Fruit fly (Drosophila melanogaster) whole organism, embryonic: ENCODE results near the gene her.

Experiments
- Aef1 ChIP-seq: fragments of 200-800 bp; sonication (Bioruptor generic); IDR thresholded peaks from 3 replicates; pipeline ENCODE4 v1.3.6; 2022; ENCODE audit warnings: missing biosample characterization, missing genetic modification characterization
- CG11504 ChIP-seq: fragments of 200-800 bp; sonication (Bioruptor generic); optimal IDR thresholded peaks from 3 replicates; lab custom pipeline; 2019; ENCODE audit warnings: missing biosample characterization, mild to moderate bottlenecking, missing genetic modification characterization, moderate library complexity
- CG14014 ChIP-seq: fragments of 200-800 bp; sonication (Bioruptor generic); IDR thresholded peaks from 2 replicates; pipeline ENCODE4 v1.3.6; 2022; ENCODE audit warnings: missing biosample characterization, missing genetic modification characterization
- CG14441 ChIP-seq: fragments of 200-800 bp; sonication (Bioruptor generic); IDR thresholded peaks from 2 replicates; pipeline ENCODE4 v1.3.6; 2022; ENCODE audit warnings: missing biosample characterization, missing genetic modification characterization
- CG15073 ChIP-seq: fragments of 200-800 bp; sonication (Bioruptor generic); optimal IDR thresholded peaks from 2 replicates; lab custom pipeline; 2016; ENCODE audit warnings: missing biosample characterization, missing genetic modification characterization
- CG15269 ChIP-seq: fragments of 200-800 bp; sonication (Bioruptor generic); optimal IDR thresholded peaks from 2 replicates; lab custom pipeline; 2018; ENCODE audit warnings: missing biosample characterization, mild to moderate bottlenecking, missing genetic modification characterization, moderate library complexity
- CG1647 ChIP-seq: fragments of 200-800 bp; sonication (Bioruptor generic); optimal IDR thresholded peaks from 3 replicates; lab custom pipeline; 2016; ENCODE audit warnings: missing biosample characterization, missing genetic modification characterization
- CG17186 ChIP-seq: fragments of 200-800 bp; sonication (Bioruptor generic); optimal IDR thresholded peaks from 3 replicates; lab custom pipeline; 2017; ENCODE audit warnings: missing biosample characterization, missing genetic modification reagents, missing genetic modification characterization
- CG17912 ChIP-seq: fragments of 200-800 bp; sonication (Bioruptor generic); optimal IDR thresholded peaks from 2 replicates; lab custom pipeline; 2018; ENCODE audit warnings: missing biosample characterization, mild to moderate bottlenecking, missing genetic modification characterization
- CG2199 ChIP-seq: fragments of 200-800 bp; sonication (Bioruptor generic); IDR thresholded peaks from 3 replicates; pipeline ENCODE4 v1.3.6; 2022; ENCODE audit warnings: missing biosample characterization, missing genetic modification characterization
- CG30403 ChIP-seq: fragments of 200-800 bp; sonication (Bioruptor generic); optimal IDR thresholded peaks from 3 replicates; lab custom pipeline; 2016; ENCODE audit warnings: missing biosample characterization, missing genetic modification characterization
- CG3407 ChIP-seq: fragments of 200-800 bp; sonication (Bioruptor generic); optimal IDR thresholded peaks from 2 replicates; lab custom pipeline; 2018; ENCODE audit warnings: missing biosample characterization, mild to moderate bottlenecking, missing genetic modification characterization
- CG6654 ChIP-seq: fragments of 200-800 bp; sonication (Bioruptor generic); optimal IDR thresholded peaks from 2 replicates; lab custom pipeline; 2017; ENCODE audit warnings: missing biosample characterization, mild to moderate bottlenecking, missing genetic modification characterization
- CG8478 ChIP-seq: fragments of >200 bp; optimal IDR thresholded peaks from 2 replicates; lab custom pipeline; 2018
- CG8765 ChIP-seq: fragments of 200-800 bp; sonication (Bioruptor generic); IDR thresholded peaks from 2 replicates; pipeline ENCODE4 v1.3.6; 2022; ENCODE audit warnings: missing biosample characterization, missing genetic modification characterization
- D19B ChIP-seq: fragments of 200-800 bp; sonication (Bioruptor generic); optimal IDR thresholded peaks from 2 replicates; lab custom pipeline; 2017; ENCODE audit warnings: missing biosample characterization, mild to moderate bottlenecking, missing genetic modification characterization
- HLH4C ChIP-seq: fragments of 200-800 bp; sonication (Bioruptor generic); IDR thresholded peaks from 3 replicates; pipeline ENCODE4 v1.3.6; 2022; ENCODE audit warnings: missing biosample characterization, missing genetic modification characterization; ENCODE audit not compliant: partially characterized antibody
- HmgZ ChIP-seq: fragments of 200-800 bp; sonication (Bioruptor generic); optimal IDR thresholded peaks from 2 replicates; lab custom pipeline; 2018; ENCODE audit warnings: missing biosample characterization, mild to moderate bottlenecking, missing genetic modification characterization
- Hsf ChIP-seq: fragments of 200-800 bp; sonication (Bioruptor generic); optimal IDR thresholded peaks from 3 replicates; lab custom pipeline; 2016; ENCODE audit warnings: missing biosample characterization, missing genetic modification characterization
- Max ChIP-seq: fragments of 200-800 bp; sonication (Bioruptor generic); optimal IDR thresholded peaks from 2 replicates; lab custom pipeline; 2016; ENCODE audit warnings: missing biosample characterization, mild to moderate bottlenecking, missing genetic modification characterization
- Neu2 ChIP-seq: fragments of 200-800 bp; sonication (Bioruptor generic); optimal IDR thresholded peaks from 3 replicates; lab custom pipeline; 2016; ENCODE audit warnings: missing biosample characterization, missing genetic modification characterization, borderline replicate concordance
- Ravus ChIP-seq: fragments of 200-800 bp; sonication (Bioruptor generic); IDR thresholded peaks from 2 replicates; pipeline ENCODE4 v1.3.6; 2022; ENCODE audit warnings: missing biosample characterization, missing genetic modification characterization
- Vsx1 ChIP-seq: fragments of 200-800 bp; sonication (Bioruptor generic); optimal IDR thresholded peaks from 2 replicates; lab custom pipeline; 2017; ENCODE audit warnings: missing biosample characterization, mild to moderate bottlenecking, missing genetic modification characterization, missing genetic modification reagents
- az2 ChIP-seq: fragments of 200-800 bp; sonication (Bioruptor generic); optimal IDR thresholded peaks from 3 replicates; lab custom pipeline; 2016; ENCODE audit warnings: missing biosample characterization, missing genetic modification characterization
- btn ChIP-seq: fragments of 200-800 bp; sonication (Bioruptor generic); optimal IDR thresholded peaks from 2 replicates; lab custom pipeline; 2016; ENCODE audit warnings: missing biosample characterization, missing genetic modification characterization
- crc ChIP-seq: fragments of 200-800 bp; sonication (Bioruptor generic); optimal IDR thresholded peaks from 2 replicates; lab custom pipeline; 2016; ENCODE audit warnings: missing biosample characterization, missing genetic modification characterization
- crol ChIP-seq: fragments of 200-800 bp; sonication (Bioruptor generic); IDR thresholded peaks from 2 replicates; pipeline ENCODE4 v1.3.6; 2022; ENCODE audit warnings: missing biosample characterization, missing genetic modification characterization
- da ChIP-seq: fragments of 200-800 bp; sonication (Bioruptor generic); optimal IDR thresholded peaks from 2 replicates; lab custom pipeline; 2016; ENCODE audit warnings: missing biosample characterization, missing genetic modification characterization
- disco-r ChIP-seq: fragments of 200-800 bp; sonication (Bioruptor generic); optimal IDR thresholded peaks from 2 replicates; lab custom pipeline; 2016; ENCODE audit warnings: missing biosample characterization, missing genetic modification characterization
- dm ChIP-seq: fragments of 200-800 bp; sonication (Bioruptor generic); optimal IDR thresholded peaks from 3 replicates; lab custom pipeline; 2016; ENCODE audit warnings: missing biosample characterization, missing genetic modification characterization
- dmrt11E ChIP-seq: fragments of 200-800 bp; sonication (Bioruptor generic); optimal IDR thresholded peaks from 3 replicates; lab custom pipeline; 2018; ENCODE audit warnings: missing biosample characterization, mild to moderate bottlenecking, missing genetic modification characterization, moderate library complexity
- eyg ChIP-seq: fragments of 200-800 bp; sonication (Bioruptor generic); optimal IDR thresholded peaks from 3 replicates; lab custom pipeline; 2016; ENCODE audit warnings: missing biosample characterization, missing genetic modification characterization
- ftz-f1 ChIP-seq: fragments of 200-800 bp; sonication (Bioruptor generic); optimal IDR thresholded peaks from 2 replicates; lab custom pipeline; 2016; ENCODE audit warnings: missing biosample characterization, missing genetic modification characterization
- gcm2 ChIP-seq: fragments of 200-800 bp; sonication (Bioruptor generic); optimal IDR thresholded peaks from 2 replicates; lab custom pipeline; 2016; ENCODE audit warnings: missing biosample characterization, missing genetic modification characterization
- gro ChIP-seq: fragments of 200-800 bp; sonication (Bioruptor generic); optimal IDR thresholded peaks from 2 replicates; lab custom pipeline; 2016; ENCODE audit warnings: missing biosample characterization, missing genetic modification characterization
- gsb-n ChIP-seq: fragments of 200-800 bp; sonication (Bioruptor generic); optimal IDR thresholded peaks from 3 replicates; lab custom pipeline; 2018; ENCODE audit warnings: missing biosample characterization, mild to moderate bottlenecking, missing genetic modification characterization
- h ChIP-seq: fragments of >200 bp; optimal IDR thresholded peaks from 2 replicates; lab custom pipeline; 2017
- ind ChIP-seq: fragments of 200-800 bp; sonication (Bioruptor generic); optimal IDR thresholded peaks from 3 replicates; lab custom pipeline; 2016; ENCODE audit warnings: missing biosample characterization, missing genetic modification characterization
- jing ChIP-seq: fragments of 200-800 bp; sonication (Bioruptor generic); optimal IDR thresholded peaks from 2 replicates; lab custom pipeline; 2018; ENCODE audit warnings: missing biosample characterization, mild to moderate bottlenecking, missing genetic modification characterization
- lab ChIP-seq: fragments of 200-800 bp; sonication (Bioruptor generic); optimal IDR thresholded peaks from 3 replicates; lab custom pipeline; 2017; ENCODE audit warnings: missing biosample characterization, missing genetic modification characterization, mild to moderate bottlenecking, moderate library complexity, missing genetic modification reagents
- lbe ChIP-seq: fragments of 200-800 bp; sonication (Bioruptor generic); optimal IDR thresholded peaks from 2 replicates; lab custom pipeline; 2016; ENCODE audit warnings: missing biosample characterization, mild to moderate bottlenecking, missing genetic modification characterization
- mld ChIP-seq: fragments of 200-800 bp; sonication (Bioruptor generic); IDR thresholded peaks from 3 replicates; pipeline ENCODE4 v1.3.6; 2022; ENCODE audit warnings: missing biosample characterization, missing genetic modification characterization; ENCODE audit not compliant: partially characterized antibody
- otp ChIP-seq: fragments of 200-800 bp; sonication (Bioruptor generic); IDR thresholded peaks from 3 replicates; pipeline ENCODE4, ENCODE4 v1.3.6; 2022; ENCODE audit warnings: missing biosample characterization, missing genetic modification characterization
- pfk ChIP-seq: fragments of 200-800 bp; sonication (Bioruptor generic); optimal IDR thresholded peaks from 2 replicates; lab custom pipeline; 2018; ENCODE audit warnings: missing biosample characterization, mild to moderate bottlenecking, missing genetic modification characterization, moderate library complexity
- pho ChIP-seq: fragments of 200-800 bp; sonication (Bioruptor generic); optimal IDR thresholded peaks from 2 replicates; lab custom pipeline; 2016; ENCODE audit warnings: missing biosample characterization, missing genetic modification characterization
- rib ChIP-seq: fragments of 200-800 bp; sonication (Bioruptor generic); IDR thresholded peaks from 2 replicates; pipeline ENCODE4 v1.3.6; 2022; ENCODE audit warnings: missing biosample characterization, missing genetic modification characterization
- sisA ChIP-seq: fragments of 200-800 bp; sonication (Bioruptor generic); IDR thresholded peaks from 2 replicates; pipeline ENCODE4 v1.3.6; 2022; ENCODE audit warnings: missing biosample characterization, missing genetic modification characterization
- so ChIP-seq: fragments of 200-800 bp; sonication (Bioruptor generic); IDR thresholded peaks from 3 replicates; pipeline ENCODE4 v1.3.6; 2022; ENCODE audit warnings: missing biosample characterization, missing genetic modification characterization
- toy ChIP-seq: fragments of 200-800 bp; sonication (Bioruptor generic); IDR thresholded peaks from 2 replicates; pipeline ENCODE4 v1.3.6; 2022; ENCODE audit warnings: missing biosample characterization, missing genetic modification characterization
- usp ChIP-seq: fragments of >200 bp; optimal IDR thresholded peaks from 2 replicates; lab custom pipeline; 2017; ENCODE audit warnings: missing biosample characterization, missing genetic modification characterization

The her gene

dm6 chr2L:16683958-16684877 lies 7.2 kb downstream of the her start, which contains the start of gene CG31807 (continued):
- TF ChIP-seq gcm2 (peak; percentile 49), Neu2 (GFP tag; lab: Kevin White, UChicago) (no peak), CG15073 (GFP tag; lab: Kevin White, UChicago) (no peak), otp (GFP tag; lab: Robert Waterston, UW) (no peak), dmrt11E (tag; lab: Kevin White, UChicago) (peak; percentile 37), Ravus (no peak), crol (GFP tag; lab: Robert Waterston, UW) (no peak), CG15269 (tag; lab: Kevin White, UChicago) (peak; percentile 77), rib (GFP tag; lab: Robert Waterston, UW) (no peak), ind (GFP tag; lab: Kevin White, UChicago) (peak; percentile 65), mld (GFP tag; lab: Robert Waterston, UW) (no peak), Hsf (GFP tag; lab: Kevin White, UChicago) (peak; percentile 84), CG30403 (GFP tag; lab: Kevin White, UChicago) (peak; percentile 51), CG2199 (GFP tag; lab: Robert Waterston, UW) (0 out of 3 replicates have a peak, but pooled peaks have one; percentile 31), CG14441 (GFP tag; lab: Robert Waterston, UW) (peak; percentile 21), CG8765 (no peak), CG17912 (GFP tag; lab: Kevin White, UChicago) (peak; percentile 2), Max (GFP tag; lab: Kevin White, UChicago) (peak; percentile 14), CG8478 (no peak), CG1647 (GFP tag; lab: Kevin White, UChicago) (peak; percentile 30), CG11504 (tag; lab: Kevin White, UChicago) (peak; percentile 87), Aef1 (GFP tag; lab: Robert Waterston, UW) (peak; percentile 16; the same call in 2 of the 3 replicates), CG17186 (no peak), CG6654 (GFP tag; lab: Kevin White, UChicago) (peak; percentile 58), da (no peak), usp (GFP tag; lab: Kevin White, UChicago) (no peak), dm (GFP tag; lab: Kevin White, UChicago) (peak; percentile 56), h (lab: Kevin White, UChicago) (no peak), CG14014 (no peak; the same call in 1 of the 2 replicates), sisA (peak; percentile 41), HmgZ (tag; lab: Kevin White, UChicago) (peak; percentile 68), crc (GFP tag; lab: Kevin White, UChicago) (peak; percentile 42), eyg (GFP tag; lab: Kevin White, UChicago) (peak; percentile 34), az2 (GFP tag; lab: Kevin White, UChicago) (peak; percentile 69), disco-r (GFP tag; lab: Kevin White, UChicago) (peak; percentile 70), gro (GFP tag; lab: Kevin White, UChicago) (peak; percentile 55), lab (peak; percentile 68), CG3407 (GFP tag; lab: Kevin White, UChicago) (peak; percentile 75), toy (GFP tag; lab: Robert Waterston, UW) (no peak), lbe (GFP tag; lab: Kevin White, UChicago) (peak; percentile 76), pfk (GFP tag; lab: Kevin White, UChicago) (no peak), btn (GFP tag; lab: Kevin White, UChicago) (peak; percentile 41), so (GFP tag; lab: Robert Waterston, UW) (no peak; the same call in 2 of the 3 replicates), jing (GFP tag; lab: Kevin White, UChicago) (peak; percentile 14), Vsx1 (GFP tag; lab: Kevin White, UChicago) (peak; percentile 67), pho (GFP tag; lab: Kevin White, UChicago) (peak; percentile 28), ftz-f1 (GFP tag; lab: Kevin White, UChicago) (no peak), D19B (GFP tag; lab: Kevin White, UChicago) (peak; percentile 32), HLH4C (GFP tag; lab: Robert Waterston, UW) (no peak), gsb-n (peak; percentile 73)
